Worm (Caenorhabditis elegans) whole organism, L4 larva: ENCODE data around the gene phat-8.

ENCODE experiments used
- D1046.2 ChIP-seq: fragments of 200-800 bp; sonication (Bioruptor generic); IDR thresholded peaks from 2 replicates; pipeline ENCODE4 v1.3.6; 2022; ENCODE audit warnings: missing genetic modification characterization, missing compliant biosample characterization
- F10B5.3 ChIP-seq: sonication (generic microtip); optimal IDR thresholded peaks from 2 replicates; lab custom pipeline; 2016; ENCODE audit warnings: mild to moderate bottlenecking, missing genetic modification characterization, missing compliant biosample characterization
- F37D6.2 ChIP-seq: sonication (generic microtip); optimal IDR thresholded peaks from 2 replicates; lab custom pipeline; 2016; ENCODE audit warnings: mild to moderate bottlenecking, missing genetic modification characterization, missing compliant biosample characterization
- T20F7.1 ChIP-seq: fragments of 200-800 bp; sonication (Bioruptor generic); optimal IDR thresholded peaks from 2 replicates; lab custom pipeline; 2018; ENCODE audit warnings: mild to moderate bottlenecking, missing genetic modification characterization, missing compliant biosample characterization
- aly-2 ChIP-seq: sonication (generic microtip); optimal IDR thresholded peaks from 2 replicates; lab custom pipeline; 2018; ENCODE audit warnings: missing biosample characterization, missing genetic modification characterization
- arid-1 ChIP-seq: fragments of 200-800 bp; sonication (Bioruptor generic); conservative IDR thresholded peaks from 2 replicates; pipeline ENCODE4 v1.3.6; 2022; ENCODE audit warnings: missing genetic modification reagents, missing genetic modification characterization, missing compliant biosample characterization
- attf-4 ChIP-seq: sonication (generic microtip); optimal IDR thresholded peaks from 3 replicates; lab custom pipeline; 2017; ENCODE audit warnings: missing biosample characterization, missing genetic modification characterization
- ceh-20 ChIP-seq: fragments of 200-800 bp; sonication (Bioruptor generic); IDR thresholded peaks from 2 replicates; pipeline ENCODE4 v1.3.6; 2022; ENCODE audit warnings: missing genetic modification reagents, missing genetic modification characterization, missing compliant biosample characterization
- daf-12 ChIP-seq: fragments of 150-350 bp; optimal IDR thresholded peaks from 2 replicates; lab custom pipeline; 2014; ENCODE audit warnings: missing biosample characterization, missing genetic modification reagents, missing genetic modification characterization
- dmd-8 ChIP-seq: fragments of 200-800 bp; sonication (Bioruptor generic); IDR thresholded peaks from 2 replicates; pipeline ENCODE4 v1.3.6; 2022; ENCODE audit warnings: missing genetic modification characterization, missing compliant biosample characterization
- egl-27 ChIP-seq: sonication (generic microtip); optimal IDR thresholded peaks from 3 replicates; lab custom pipeline; 2017; ENCODE audit warnings: missing biosample characterization, missing genetic modification reagents, missing genetic modification characterization
- gei-8 ChIP-seq: fragments of 200-800 bp; sonication (Bioruptor generic); optimal IDR thresholded peaks from 2 replicates; lab custom pipeline; 2018; ENCODE audit warnings: mild to moderate bottlenecking, missing genetic modification characterization, missing compliant biosample characterization
- hif-1 ChIP-seq, 2 experiments: sonication (generic microtip); optimal IDR thresholded peaks; 2 replicates each; lab custom pipeline; 2016 to 2017; ENCODE audit warnings: missing compliant biosample characterization in 2 of 2, missing genetic modification characterization in 2 of 2, missing genetic modification reagents in 2 of 2, missing genotype in 2 of 2, mild to moderate bottlenecking in 1 of 2
- jun-1 ChIP-seq: fragments of 150-350 bp; optimal IDR thresholded peaks from 2 replicates; lab custom pipeline; 2014; ENCODE audit warnings: missing biosample characterization, missing genetic modification reagents, missing genetic modification characterization
- lim-7 ChIP-seq: fragments of 200-800 bp; sonication (Bioruptor generic); IDR thresholded peaks from 2 replicates; pipeline ENCODE4 v1.3.6; 2022; ENCODE audit warnings: missing genetic modification characterization, missing compliant biosample characterization
- lin-13 ChIP-seq: fragments of 150-350 bp; optimal IDR thresholded peaks from 2 replicates; lab custom pipeline; 2014; ENCODE audit warnings: missing biosample characterization, missing genetic modification reagents, missing genetic modification characterization
- lin-15B ChIP-seq: fragments of 150-350 bp; sonication (generic microtip); optimal IDR thresholded peaks from 3 replicates; lab custom pipeline; 2014; ENCODE audit warnings: missing biosample characterization, missing genetic modification characterization
- madf-5 ChIP-seq, 2 experiments: fragments of 200-800 bp; sonication (Bioruptor generic); IDR thresholded peaks; 2 replicates each; pipeline ENCODE4 v1.3.6; 2022; ENCODE audit warnings: missing compliant biosample characterization in 2 of 2, missing genetic modification characterization in 2 of 2
- mdt-29 ChIP-seq: fragments of 200-800 bp; sonication (Bioruptor generic); IDR thresholded peaks from 2 replicates; pipeline ENCODE4 v1.3.6; 2022; ENCODE audit warnings: missing genetic modification reagents, missing genetic modification characterization, missing compliant biosample characterization
- mep-1 ChIP-seq: fragments of 150-350 bp; sonication (generic microtip); optimal IDR thresholded peaks from 3 replicates; lab custom pipeline; 2014; ENCODE audit warnings: missing biosample characterization, missing genetic modification characterization
- nhr-11 ChIP-seq: fragments of 150-350 bp; optimal IDR thresholded peaks from 2 replicates; lab custom pipeline; 2014; ENCODE audit warnings: missing biosample characterization, missing genetic modification characterization
- nhr-6 ChIP-seq: fragments of 150-350 bp; optimal IDR thresholded peaks from 2 replicates; lab custom pipeline; 2014; ENCODE audit warnings: missing biosample characterization, missing genetic modification characterization
- pqm-1 ChIP-seq: sonication (generic microtip); optimal IDR thresholded peaks from 2 replicates; lab custom pipeline; 2017; ENCODE audit warnings: missing biosample characterization, missing genetic modification characterization
- sdz-12 ChIP-seq: fragments of 200-800 bp; sonication (Bioruptor generic); optimal IDR thresholded peaks from 2 replicates; lab custom pipeline; 2018; ENCODE audit warnings: mild to moderate bottlenecking, missing genetic modification characterization, missing compliant biosample characterization
- set-16 ChIP-seq: fragments of 200-800 bp; sonication (Bioruptor generic); IDR thresholded peaks from 2 replicates; pipeline ENCODE4 v1.3.6; 2022; ENCODE audit warnings: missing genetic modification reagents, missing genetic modification characterization, missing compliant biosample characterization
- spr-1 ChIP-seq: sonication (generic microtip); optimal IDR thresholded peaks from 2 replicates; lab custom pipeline; 2016; ENCODE audit warnings: mild to moderate bottlenecking, missing genetic modification characterization, missing compliant biosample characterization
- tag-97 ChIP-seq: fragments of 200-800 bp; sonication (Bioruptor generic); IDR thresholded peaks from 2 replicates; pipeline ENCODE4 v1.3.6; 2022; ENCODE audit warnings: missing genetic modification characterization, missing compliant biosample characterization
- unc-130 ChIP-seq: sonication (generic microtip); optimal IDR thresholded peaks from 2 replicates; lab custom pipeline; 2016; ENCODE audit warnings: missing genetic modification reagents, missing genetic modification characterization, missing compliant biosample characterization
- unc-39 ChIP-seq: sonication (generic microtip); optimal IDR thresholded peaks from 2 replicates; lab custom pipeline; 2017; ENCODE audit warnings: missing biosample characterization, missing genetic modification characterization
- vab-7 ChIP-seq: fragments of 200-800 bp; sonication (Bioruptor generic); IDR thresholded peaks from 2 replicates; pipeline ENCODE4 v1.3.6; 2022; ENCODE audit warnings: missing genetic modification reagents, missing genetic modification characterization, missing compliant biosample characterization
- zfp-2 ChIP-seq: sonication (generic microtip); optimal IDR thresholded peaks from 2 replicates; lab custom pipeline; 2016; ENCODE audit warnings: mild to moderate bottlenecking, missing genetic modification characterization, missing compliant biosample characterization
- zip-2 ChIP-seq: fragments of 150-350 bp; optimal IDR thresholded peaks from 2 replicates; lab custom pipeline; 2014; ENCODE audit warnings: missing biosample characterization, missing genetic modification characterization
- ztf-7 ChIP-seq: fragments of 150-350 bp; optimal IDR thresholded peaks from 2 replicates; lab custom pipeline; 2014; ENCODE audit warnings: missing biosample characterization, missing genetic modification characterization

Gene phat-8

ce11 chrII:12481645-12482044 lies 10.0 kb downstream of the phat-8 start:
- TF ChIP-seq attf-4 (tag; lab: Kevin White, UChicago) (no peak), set-16 (no peak), egl-27 (tag; lab: Kevin White, UChicago) (no peak), zfp-2 (no peak), ztf-7 (tag; lab: Kevin White, UChicago) (no peak), F10B5.3 (tag; lab: Kevin White, UChicago) (no peak), madf-5 (GFP tag; IDR thresholded peaks at IDR 0.05; lab: Robert Waterston, UW) (no peak), unc-39 (tag; lab: Kevin White, UChicago) (no peak), lim-7 (GFP tag; lab: Robert Waterston, UW) (no peak)

- no peak for TF ChIP-seq unc-39 (tag; lab: Kevin White, UChicago)
Observed at ce11 chrII:12482622-12483021, 11.0 kb downstream of the phat-8 start, which contains the start of gene fbxb-102. Gene fbxb-102, plus strand, starts transcription at chrII:12482922.

ce11 chrII:12485060-12485459 lies 13.5 kb downstream of the phat-8 start, which contains the start of gene F15A4.10:
Gene F15A4.10, minus strand, starts transcription at chrII:12485160.
- TF ChIP-seq F10B5.3 (tag; lab: Kevin White, UChicago) (no peak), zip-2 (tag; lab: Kevin White, UChicago) (no peak), jun-1 (no peak), set-16 (0 out of 2 replicates have a peak, but pooled peaks have one; percentile 0)
- TF ChIP-seq, all 104 proteins: peak for 1

ce11 chrII:12488810-12489209 lies 17.2 kb downstream of the phat-8 start:
- TF ChIP-seq madf-5 (GFP tag; IDR thresholded peaks at IDR 0.05; lab: Robert Waterston, UW) (no peak), unc-39 (tag; lab: Kevin White, UChicago) (no peak), spr-1 (tag; lab: Kevin White, UChicago) (no peak), attf-4 (tag; lab: Kevin White, UChicago) (no peak), pqm-1 (tag; lab: Kevin White, UChicago) (no peak), mdt-29 (no peak), tag-97 (no peak)

- TF ChIP-seq dmd-8 (no peak), hif-1 (tag; optimal IDR thresholded peaks at IDR 0.05; lab: Kevin White, UChicago) (no peak), lin-13 (GFP tag; lab: Kevin White, UChicago) (no peak), sdz-12 (GFP tag; lab: Kevin White, UChicago) (no peak), daf-12 (tag; lab: Kevin White, UChicago) (no peak), attf-4 (tag; lab: Kevin White, UChicago) (no peak), arid-1 (no peak), ceh-20 (GFP tag; lab: Robert Waterston, UW) (no peak), nhr-6 (tag; lab: Kevin White, UChicago) (no peak), mep-1 (no peak), unc-39 (tag; lab: Kevin White, UChicago) (no peak), gei-8 (no peak), nhr-11 (tag; lab: Kevin White, UChicago) (no peak), unc-130 (GFP tag; lab: Kevin White, UChicago) (no peak), lin-15B (tag; lab: Kevin White, UChicago) (no peak), aly-2 (tag; lab: Kevin White, UChicago) (no peak), D1046.2 (GFP tag; lab: Robert Waterston, UW) (no peak), F37D6.2 (tag; lab: Kevin White, UChicago) (no peak)
Observed at ce11 chrII:12489903-12490302, 18.3 kb downstream of the phat-8 start, which contains the start of gene T21B4.15. Gene T21B4.15, plus strand, starts transcription at chrII:12490203.

ce11 chrII:12491936-12492335 lies 20.3 kb downstream of the phat-8 start, which contains the start of gene srz-6:
Gene srz-6, plus strand, starts transcription at chrII:12492236.
- TF ChIP-seq T20F7.1 (GFP tag; lab: Kevin White, UChicago) (no peak), vab-7 (GFP tag; lab: Robert Waterston, UW) (no peak), mdt-29 (no peak)
